Fruit fly (Drosophila melanogaster): ENCODE data around the gene CG6023.

DNA sequence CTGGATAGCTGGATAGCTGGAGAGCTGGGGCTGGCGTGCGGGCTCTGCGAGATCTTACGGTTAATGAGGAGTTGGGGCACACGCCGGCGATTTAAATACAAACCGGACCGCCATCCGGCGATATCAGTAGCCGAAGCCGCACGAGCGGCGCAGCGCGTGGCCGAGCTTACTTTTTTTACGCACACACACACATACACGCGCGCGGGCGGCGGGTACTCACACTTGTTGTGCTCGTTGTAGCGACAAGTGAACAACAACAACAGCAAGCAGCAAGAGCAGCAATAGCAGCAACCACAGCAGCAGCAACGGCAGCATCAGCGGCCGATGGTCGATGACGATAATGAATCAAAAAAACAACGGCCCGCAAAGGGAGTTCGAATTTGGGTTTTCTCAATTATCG lies 5.2 kb downstream of the CG6023 start:
- TF ChIP-seq Hr83 (GFP tag; optimal IDR thresholded peaks at IDR 0.05; ENCODE audit: poor library complexity, severe bottlenecking) (no peak), CG9705 (GFP tag; optimal IDR thresholded peaks at IDR 0.05) (no peak), usp (GFP tag; optimal IDR thresholded peaks at IDR 0.05) (no peak), Vsx2 (GFP tag; optimal IDR thresholded peaks at IDR 0.05; ENCODE audit: partially characterized antibody) (no peak), dl (GFP tag; optimal IDR thresholded peaks at IDR 0.05; ENCODE audit: insufficient read depth in 1 of 2, partially characterized antibody in 2 of 2) (no peak), h (GFP tag; optimal IDR thresholded peaks at IDR 0.05) (peak; percentile 3), Rel (GFP tag; optimal IDR thresholded peaks at IDR 0.05) (no peak), Rel (tag; optimal IDR thresholded peaks at IDR 0.05) (peak; percentile 77), psq (GFP tag; optimal IDR thresholded peaks at IDR 0.05) (no peak)
